Worm (Caenorhabditis elegans) whole organism, early embryonic: ENCODE results near the gene ceh-31.

Source experiments
- ama-1 ChIP-seq: fragments of 150-350 bp; optimal IDR thresholded peaks from 2 replicates; lab custom pipeline; 2014
- ceh-13 ChIP-seq: fragments of 200-800 bp; sonication (Bioruptor generic); optimal IDR thresholded peaks from 2 replicates; lab custom pipeline; 2018; ENCODE audit warnings: mild to moderate bottlenecking, missing genetic modification characterization, missing compliant biosample characterization
- ceh-36 ChIP-seq: sonication (generic microtip); optimal IDR thresholded peaks from 2 replicates; lab custom pipeline; 2016; ENCODE audit warnings: missing genetic modification characterization, inconsistent platforms, missing compliant biosample characterization
- ets-7 ChIP-seq: sonication (generic microtip); optimal IDR thresholded peaks from 2 replicates; lab custom pipeline; 2016; ENCODE audit warnings: missing genotype, missing genetic modification characterization, missing compliant biosample characterization
- flt-1 ChIP-seq: fragments of 200-800 bp; sonication (Bioruptor generic); IDR thresholded peaks from 2 replicates; pipeline ENCODE4 v1.3.6; 2022; ENCODE audit warnings: missing genetic modification characterization, missing compliant biosample characterization
- hmbx-1 ChIP-seq: sonication (generic microtip); optimal IDR thresholded peaks from 2 replicates; lab custom pipeline; 2016; ENCODE audit warnings: mild to moderate bottlenecking, missing genetic modification characterization, missing compliant biosample characterization
- hnd-1 ChIP-seq: sonication (generic microtip); optimal IDR thresholded peaks from 2 replicates; lab custom pipeline; 2016; ENCODE audit warnings: missing genetic modification characterization, missing compliant biosample characterization
- scrt-1 ChIP-seq: fragments of 200-800 bp; sonication (Bioruptor generic); IDR thresholded peaks from 2 replicates; pipeline ENCODE4 v1.3.6; 2022; ENCODE audit warnings: missing genetic modification characterization, missing compliant biosample characterization

- no peak for TF ChIP-seq ama-1 (lab: Kevin White, UChicago)
- TF ChIP-seq ceh-13 (GFP tag; lab: Kevin White, UChicago) = no peak
- TF ChIP-seq hmbx-1 = no peak
- TF ChIP-seq hnd-1 (tag; lab: Kevin White, UChicago) = no peak
- no peak for TF ChIP-seq flt-1 (GFP tag; lab: Robert Waterston, UW)
- no peak for TF ChIP-seq ets-7 (tag; lab: Kevin White, UChicago)
- TF ChIP-seq ceh-36 = no peak
- no peak for TF ChIP-seq scrt-1 (GFP tag; lab: Robert Waterston, UW)
Observed at ce11 chrX:3108603-3109002, 38.4 kb upstream of the ceh-31 start.
